Worm (Caenorhabditis elegans) whole organism, young adult: ENCODE results near the gene C56E6.7.

Experiments used
- B0019.2 ChIP-seq: fragments of 200-800 bp; sonication (Bioruptor generic); conservative IDR thresholded peaks from 2 replicates; pipeline ENCODE4 v1.3.6; 2022; ENCODE audit warnings: missing genetic modification reagents, missing genetic modification characterization, missing compliant biosample characterization
- F37B4.10 ChIP-seq: fragments of 200-800 bp; sonication (Bioruptor generic); IDR thresholded peaks from 2 replicates; pipeline ENCODE4 v1.3.6; 2022; ENCODE audit warnings: missing genetic modification characterization, missing compliant biosample characterization
- F49E8.2 ChIP-seq: sonication (generic microtip); optimal IDR thresholded peaks from 3 replicates; lab custom pipeline; 2017; ENCODE audit warnings: missing genetic modification characterization, mild to moderate bottlenecking, missing compliant biosample characterization, antibody characterized with exemption, moderate library complexity; ENCODE audit not compliant: insufficient read depth
- F55B11.4 ChIP-seq: sonication (generic microtip); optimal IDR thresholded peaks from 2 replicates; lab custom pipeline; 2016; ENCODE audit warnings: missing compliant biosample characterization, missing genetic modification characterization, borderline replicate concordance; ENCODE audit not compliant: insufficient read depth
- T07F8.4 ChIP-seq: sonication (generic microtip); optimal IDR thresholded peaks from 2 replicates; lab custom pipeline; 2016; ENCODE audit warnings: mild to moderate bottlenecking, missing genetic modification characterization, moderate library complexity, missing compliant biosample characterization
- Y53F4B.3 ChIP-seq: fragments of 200-800 bp; sonication (Bioruptor generic); IDR thresholded peaks from 2 replicates; pipeline ENCODE4 v1.3.6; 2022; ENCODE audit warnings: missing genetic modification reagents, missing genetic modification characterization, missing compliant biosample characterization
- Y67H2A.10 ChIP-seq: fragments of 200-800 bp; sonication (Bioruptor generic); conservative IDR thresholded peaks from 2 replicates; pipeline ENCODE4 v1.3.6; 2022; ENCODE audit warnings: missing genetic modification reagents, missing genetic modification characterization, missing compliant biosample characterization
- Y79H2A.3 ChIP-seq: fragments of 200-800 bp; sonication (Bioruptor generic); conservative IDR thresholded peaks from 2 replicates; pipeline ENCODE4 v1.3.6; 2022; ENCODE audit warnings: missing genetic modification reagents, missing genetic modification characterization, missing compliant biosample characterization
- ama-1 ChIP-seq, 3 experiments: fragments of 150-350 bp in 1 of 3; sonication (generic microtip) in 2 of 3; optimal IDR thresholded peaks; 2 replicates each; lab custom pipeline; 2014 to 2018; ENCODE audit warnings: missing biosample characterization in 2 of 3, missing genetic modification characterization in 2 of 3, missing genetic modification reagents in 2 of 3
- bed-1 ChIP-seq: fragments of 200-800 bp; sonication (Bioruptor generic); IDR thresholded peaks from 2 replicates; pipeline ENCODE4 v1.3.6; 2022; ENCODE audit warnings: missing genetic modification reagents, missing genetic modification characterization, missing compliant biosample characterization
- ceh-40 ChIP-seq: fragments of 200-800 bp; sonication (Bioruptor generic); IDR thresholded peaks from 2 replicates; pipeline ENCODE4 v1.3.6; 2022; ENCODE audit warnings: missing genetic modification characterization, missing compliant biosample characterization
- ceh-58 ChIP-seq: fragments of 200-800 bp; sonication (Bioruptor generic); IDR thresholded peaks from 2 replicates; pipeline ENCODE4 v1.3.6; 2022; ENCODE audit warnings: missing genetic modification characterization, missing compliant biosample characterization
- die-1 ChIP-seq: sonication (generic microtip); optimal IDR thresholded peaks from 2 replicates; lab custom pipeline; 2016; ENCODE audit warnings: missing genotype, mild to moderate bottlenecking, missing genetic modification characterization, missing compliant biosample characterization
- fkh-3 ChIP-seq: sonication (generic microtip); optimal IDR thresholded peaks from 2 replicates; lab custom pipeline; 2016; ENCODE audit warnings: mild to moderate bottlenecking, missing genetic modification characterization, missing compliant biosample characterization
- hrde-1 ChIP-seq: sonication (generic microtip); optimal IDR thresholded peaks from 2 replicates; lab custom pipeline; 2016; ENCODE audit warnings: missing genetic modification characterization, mild to moderate bottlenecking, missing compliant biosample characterization, moderate library complexity, missing genotype, missing genetic modification reagents, borderline replicate concordance
- lag-1 ChIP-seq: fragments of 200-800 bp; sonication (Bioruptor generic); IDR thresholded peaks from 2 replicates; pipeline ENCODE4 v1.3.6; 2022; ENCODE audit warnings: missing genetic modification reagents, missing genetic modification characterization, missing compliant biosample characterization
- lin-26 ChIP-seq: fragments of 200-800 bp; sonication (Bioruptor generic); IDR thresholded peaks from 2 replicates; pipeline ENCODE4 v1.3.6; 2022; ENCODE audit warnings: missing genetic modification reagents, missing genetic modification characterization, missing compliant biosample characterization
- lin-35 ChIP-seq, 3 experiments: fragments of 150-350 bp in 2 of 3; sonication (generic microtip) in 1 of 3; optimal IDR thresholded peaks; 2 replicates each; lab custom pipeline; 2014 to 2018; ENCODE audit warnings: missing biosample characterization in 3 of 3, missing genetic modification characterization in 3 of 3, missing genetic modification reagents in 3 of 3
- lin-40 ChIP-seq: sonication (generic microtip); optimal IDR thresholded peaks from 2 replicates; lab custom pipeline; 2016; ENCODE audit warnings: missing genetic modification characterization, mild to moderate bottlenecking, missing compliant biosample characterization, missing genotype, missing genetic modification reagents
- lin-54 ChIP-seq: fragments of 200-800 bp; sonication (Bioruptor generic); optimal IDR thresholded peaks from 2 replicates; lab custom pipeline; 2018; ENCODE audit warnings: mild to moderate bottlenecking, missing genetic modification characterization, missing compliant biosample characterization
- madf-10 ChIP-seq: sonication (generic microtip); optimal IDR thresholded peaks from 2 replicates; lab custom pipeline; 2016; ENCODE audit warnings: mild to moderate bottlenecking, missing genetic modification characterization, missing compliant biosample characterization
- mcd-1 ChIP-seq: fragments of 200-800 bp; sonication (Bioruptor generic); IDR thresholded peaks from 2 replicates; pipeline ENCODE4 v1.3.6; 2022; ENCODE audit warnings: missing genetic modification reagents, missing genetic modification characterization, missing compliant biosample characterization
- mes-4 ChIP-seq: sonication (generic microtip); optimal IDR thresholded peaks from 2 replicates; lab custom pipeline; 2016; ENCODE audit warnings: missing genotype, missing genetic modification characterization, missing compliant biosample characterization
- nfya-2 ChIP-seq: fragments of 200-800 bp; sonication (Bioruptor generic); IDR thresholded peaks from 2 replicates; pipeline ENCODE4 v1.3.6; 2022; ENCODE audit warnings: missing genetic modification reagents, missing genetic modification characterization, missing compliant biosample characterization
- nfyb-1 ChIP-seq: fragments of 200-800 bp; sonication (Bioruptor generic); IDR thresholded peaks from 2 replicates; pipeline ENCODE4 v1.3.6; 2022; ENCODE audit warnings: missing genetic modification reagents, missing genetic modification characterization, missing compliant biosample characterization
- rec-8 ChIP-seq, 2 experiments: sonication (generic microtip); optimal IDR thresholded peaks; 2 replicates each; lab custom pipeline; 2016; ENCODE audit warnings: mild to moderate bottlenecking in 2 of 2, missing genetic modification characterization in 2 of 2, missing genetic modification reagents in 2 of 2, missing genotype in 2 of 2, missing biosample characterization in 1 of 2, missing compliant biosample characterization in 1 of 2, moderate library complexity in 1 of 2
- repo-1 ChIP-seq: sonication (generic microtip); optimal IDR thresholded peaks from 2 replicates; lab custom pipeline; 2017; ENCODE audit warnings: mild to moderate bottlenecking, missing genetic modification characterization, missing compliant biosample characterization
- snpc-4 ChIP-seq, 5 experiments: fragments of 150-350 bp in 1 of 5; sonication (generic microtip) in 4 of 5; optimal IDR thresholded peaks; 2 replicates each; lab custom pipeline; 2014 to 2018; ENCODE audit warnings: missing genetic modification characterization in 5 of 5, missing biosample characterization in 3 of 5, antibody characterized with exemption in 2 of 5, mild to moderate bottlenecking in 2 of 5, missing compliant biosample characterization in 2 of 5, missing genotype in 2 of 5, moderate library complexity in 2 of 5, missing genetic modification reagents in 1 of 5
- tbx-9 ChIP-seq: sonication (generic microtip); optimal IDR thresholded peaks from 2 replicates; lab custom pipeline; 2016; ENCODE audit warnings: borderline replicate concordance, missing genetic modification characterization, inconsistent platforms, missing compliant biosample characterization
- tlf-1 ChIP-seq: fragments of 200-800 bp; sonication (Bioruptor generic); optimal IDR thresholded peaks from 2 replicates; lab custom pipeline; 2018; ENCODE audit warnings: mild to moderate bottlenecking, missing genetic modification characterization, missing compliant biosample characterization
- unc-62 ChIP-seq: fragments of 150-350 bp; optimal IDR thresholded peaks from 2 replicates; lab custom pipeline; 2014; ENCODE audit warnings: missing biosample characterization, missing genetic modification reagents, missing genetic modification characterization
- ztf-18 ChIP-seq: sonication (generic microtip); optimal IDR thresholded peaks from 2 replicates; lab custom pipeline; 2016; ENCODE audit warnings: missing genotype, mild to moderate bottlenecking, missing genetic modification characterization, missing compliant biosample characterization
- ztf-22 ChIP-seq: fragments of 200-800 bp; sonication (Bioruptor generic); optimal IDR thresholded peaks from 2 replicates; lab custom pipeline; 2018; ENCODE audit warnings: mild to moderate bottlenecking, missing genetic modification characterization, moderate library complexity, missing compliant biosample characterization
- ztf-6 ChIP-seq: fragments of 200-800 bp; sonication (Bioruptor generic); IDR thresholded peaks from 2 replicates; pipeline ENCODE4 v1.3.6; 2022; ENCODE audit warnings: missing genetic modification reagents, missing genetic modification characterization, missing compliant biosample characterization

C56E6.7 gene

ce11 chrII:6497137-6497536 is 19.2 kb upstream of the C56E6.7 start:
- TF ChIP-seq tbx-9: no peak
- TF ChIP-seq B0019.2 (GFP tag; lab: Robert Waterston, UW): no peak
- TF ChIP-seq nfyb-1 (GFP tag; lab: Robert Waterston, UW): no peak
- no peak for TF ChIP-seq fkh-3
- no peak for TF ChIP-seq Y53F4B.3 (GFP tag; lab: Robert Waterston, UW)
- TF ChIP-seq bed-1 (GFP tag; lab: Robert Waterston, UW): no peak
- no peak for TF ChIP-seq F55B11.4
- TF ChIP-seq rec-8 (tag; optimal IDR thresholded peaks at IDR 0.05; lab: Kevin White, UChicago): no peak
- TF ChIP-seq lin-26 (GFP tag; lab: Robert Waterston, UW): no peak

ce11 chrII:6498609-6499008 is 17.8 kb upstream of the C56E6.7 start:
- TF ChIP-seq die-1 (tag; lab: Kevin White, UChicago): no peak
- no peak for TF ChIP-seq ceh-58 (GFP tag; lab: Robert Waterston, UW)
- no peak for TF ChIP-seq Y67H2A.10 (GFP tag; lab: Robert Waterston, UW)
- TF ChIP-seq lin-54 (GFP tag; lab: Kevin White, UChicago): no peak
- TF ChIP-seq lag-1 (GFP tag; lab: Robert Waterston, UW): no peak
- no peak for TF ChIP-seq ztf-18 (tag; lab: Kevin White, UChicago)
- no peak for TF ChIP-seq Y79H2A.3 (GFP tag; lab: Robert Waterston, UW)
- no peak for TF ChIP-seq unc-62 (GFP tag; lab: Kevin White, UChicago)
- no peak for TF ChIP-seq mcd-1 (GFP tag; lab: Robert Waterston, UW)
- no peak for TF ChIP-seq F37B4.10 (GFP tag; lab: Robert Waterston, UW)
- TF ChIP-seq lin-40 (tag; lab: Kevin White, UChicago): no peak
- TF ChIP-seq madf-10 (tag; lab: Kevin White, UChicago): no peak
- no peak for TF ChIP-seq repo-1 (tag; lab: Kevin White, UChicago)
- no peak for TF ChIP-seq F49E8.2 (tag; lab: Kevin White, UChicago)
- TF ChIP-seq hrde-1 (tag; lab: Kevin White, UChicago): no peak
- no peak for TF ChIP-seq ztf-6 (GFP tag; lab: Robert Waterston, UW)
- no peak for TF ChIP-seq nfya-2 (GFP tag; lab: Robert Waterston, UW)
- TF ChIP-seq ztf-22 (GFP tag; lab: Kevin White, UChicago): no peak
- TF ChIP-seq T07F8.4 (tag; lab: Kevin White, UChicago): no peak

- no peak for TF ChIP-seq snpc-4 (GFP tag; optimal IDR thresholded peaks at IDR 0.05; lab: Kevin White, UChicago)
- no peak for TF ChIP-seq snpc-4 (tag; optimal IDR thresholded peaks at IDR 0.05; lab: Kevin White, UChicago)
- no peak for TF ChIP-seq mes-4 (tag; lab: Kevin White, UChicago)
- TF ChIP-seq ama-1 (optimal IDR thresholded peaks at IDR 0.05; lab: Kevin White, UChicago): no peak
- no peak for TF ChIP-seq ama-1 (GFP tag; optimal IDR thresholded peaks at IDR 0.05; lab: Kevin White, UChicago)
- no peak for TF ChIP-seq tlf-1 (GFP tag; lab: Kevin White, UChicago)
- no peak for TF ChIP-seq hrde-1 (tag; lab: Kevin White, UChicago)
- no peak for TF ChIP-seq F55B11.4
- TF ChIP-seq lin-35 (GFP tag; optimal IDR thresholded peaks at IDR 0.05; lab: Kevin White, UChicago): no peak
- TF ChIP-seq ceh-40 (GFP tag; lab: Robert Waterston, UW): no peak
Observed at ce11 chrII:6499067-6499466, 17.3 kb upstream of the C56E6.7 start, which contains the start of gene twk-49. TSS of gene twk-49 (minus strand) at chrII:6499167.
